Fruit fly (Drosophila melanogaster) ovary, adult (tissue): ENCODE data around the gene CG9706.

Source experiments
- CG17801 ChIP-seq: fragments of 200-800 bp; optimal IDR thresholded peaks from 2 replicates; lab custom pipeline; 2019; ENCODE audit warnings: missing biosample characterization, mild to moderate bottlenecking, missing genetic modification characterization, moderate library complexity; ENCODE audit not compliant: partially characterized antibody

Gene CG9706

DNA sequence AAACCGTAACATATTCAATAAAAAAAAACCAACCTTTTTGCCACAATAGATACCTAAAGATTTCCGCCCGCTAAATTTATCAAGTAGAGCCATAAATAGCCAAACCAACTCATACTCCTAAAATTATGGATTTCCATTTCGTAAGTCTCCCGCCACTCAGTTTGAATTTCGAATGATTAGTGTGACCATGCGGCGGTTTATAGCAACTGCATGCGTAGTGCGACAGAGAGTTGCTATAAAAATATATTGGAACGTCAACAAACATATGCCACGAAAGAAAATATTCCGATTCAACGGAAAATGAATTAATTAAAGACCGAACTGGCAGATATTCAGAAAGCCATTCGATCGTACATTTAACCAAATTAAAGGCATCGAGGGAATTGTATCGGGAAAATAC is at the start of gene CG9706:
Gene CG9706 (plus strand): TSS at position 222 of the 400 bp plus-strand sequence.
- TF ChIP-seq CG17801 (GFP tag; lab: Kevin White, UChicago) = no peak

- no peak for TF ChIP-seq CG17801 (GFP tag; lab: Kevin White, UChicago)
Observed at dm6 chr3L:16733246-16733645, 49.6 kb upstream of the CG9706 start, which contains the start of gene CG9701. TSS of gene CG9701 (plus strand) at chr3L:16733546.

- no peak for TF ChIP-seq CG17801 (GFP tag; lab: Kevin White, UChicago)
Observed at dm6 chr3L:16741660-16742059, 41.1 kb upstream of the CG9706 start.

DNA sequence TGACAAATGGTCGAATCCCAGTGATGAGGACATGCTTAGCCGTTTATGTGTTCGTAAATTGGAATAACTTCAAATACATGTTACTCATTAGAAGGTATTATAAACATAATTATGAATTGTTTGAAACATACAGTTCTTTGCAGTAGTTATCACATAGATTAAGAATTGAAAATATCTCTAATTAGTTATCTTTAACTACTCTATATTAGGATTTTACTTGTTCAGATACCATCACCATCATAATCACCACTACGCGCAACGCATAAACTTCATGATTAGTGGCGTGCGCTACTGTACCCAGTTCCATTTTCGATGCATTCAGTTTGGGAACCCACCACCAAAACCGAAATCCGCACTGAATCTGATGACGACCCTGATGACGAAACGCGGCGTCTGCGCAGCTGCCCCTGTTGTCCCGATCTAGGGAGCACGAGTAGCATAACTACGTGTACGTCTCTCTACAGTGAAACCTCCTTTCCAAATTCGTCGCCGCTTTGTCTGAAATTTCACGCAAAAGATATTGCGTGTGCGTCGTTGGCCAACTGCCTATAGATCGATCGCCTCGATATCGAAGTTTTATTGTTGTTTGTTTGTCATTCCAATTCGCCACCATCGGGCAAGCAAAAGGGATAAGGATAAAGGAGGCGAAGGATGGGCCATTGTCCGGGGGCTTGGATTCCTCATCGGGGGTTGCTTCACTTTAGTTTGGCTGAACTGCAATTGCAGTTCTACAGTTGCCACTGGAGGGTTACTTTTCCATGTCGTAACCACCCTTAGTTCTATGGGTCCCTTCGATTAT is 38.7 kb upstream of the CG9706 start:
- TF ChIP-seq CG17801 (GFP tag; lab: Kevin White, UChicago) = no peak

- TF ChIP-seq CG17801 (GFP tag; lab: Kevin White, UChicago) = no peak
Observed at dm6 chr3L:16746586-16747383, 36.0 kb upstream of the CG9706 start.

- TF ChIP-seq CG17801 (GFP tag; lab: Kevin White, UChicago) = no peak
Observed at dm6 chr3L:16748343-16748742, 34.5 kb upstream of the CG9706 start.

- TF ChIP-seq CG17801 (GFP tag; lab: Kevin White, UChicago) = no peak
Observed at dm6 chr3L:16749726-16750125, 33.1 kb upstream of the CG9706 start.

dm6 chr3L:16750750-16751149 is 32.1 kb upstream of the CG9706 start:
- TF ChIP-seq CG17801 (GFP tag; lab: Kevin White, UChicago) = no peak

dm6 chr3L:16751487-16752054 is 31.2 kb upstream of the CG9706 start:
- no peak for TF ChIP-seq CG17801 (GFP tag; lab: Kevin White, UChicago)

dm6 chr3L:16752402-16753096 is 30.3 kb upstream of the CG9706 start:
- TF ChIP-seq CG17801 (GFP tag; lab: Kevin White, UChicago) = no peak

DNA sequence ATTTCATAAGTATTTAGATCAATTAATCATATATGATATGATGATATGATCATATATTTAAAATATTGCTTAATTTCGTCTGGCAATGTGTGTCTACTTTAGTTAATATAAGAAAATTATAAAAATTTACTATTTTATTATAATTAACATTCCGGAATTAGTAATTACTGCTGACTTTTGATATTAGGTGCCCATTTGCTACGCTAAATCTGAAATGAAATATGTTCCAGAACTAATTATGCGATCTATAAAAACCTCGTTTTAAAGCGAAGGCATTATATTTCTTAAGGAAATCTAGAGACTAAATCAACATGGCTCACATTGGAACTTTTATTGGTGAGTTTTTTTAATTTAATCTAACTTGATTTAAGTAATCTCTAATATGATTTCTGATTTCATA is 27.6 kb upstream of the CG9706 start, which contains the start of gene CG42852:
Gene CG42852 (plus strand): TSS at position 301 of the 400 bp plus-strand sequence.
- no peak for TF ChIP-seq CG17801 (GFP tag; lab: Kevin White, UChicago)

dm6 chr3L:16758504-16759109 is 24.2 kb upstream of the CG9706 start:
- TF ChIP-seq CG17801 (GFP tag; lab: Kevin White, UChicago) = no peak

- no peak for TF ChIP-seq CG17801 (GFP tag; lab: Kevin White, UChicago)
Observed at dm6 chr3L:16759483-16759882, 23.3 kb upstream of the CG9706 start.

DNA sequence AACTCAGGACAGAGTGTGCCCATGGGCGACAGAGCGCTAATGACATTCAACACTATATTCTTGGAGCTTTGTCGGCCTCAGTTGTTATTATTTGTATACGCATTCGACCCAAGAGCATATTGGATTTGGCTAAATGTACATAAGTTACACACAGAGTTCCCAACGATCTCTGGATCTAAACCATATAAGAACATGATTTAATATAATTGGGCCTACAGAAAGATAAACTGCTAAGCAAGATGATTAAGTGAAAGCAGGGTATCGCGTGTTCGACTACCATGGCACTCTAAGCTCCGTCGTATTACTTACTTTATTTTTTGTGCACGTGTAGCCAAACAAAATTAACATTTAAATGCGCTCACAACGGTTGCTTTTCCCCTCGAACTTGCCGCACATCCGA is 22.5 kb upstream of the CG9706 start:
- no peak for TF ChIP-seq CG17801 (GFP tag; lab: Kevin White, UChicago)
